Worm (Caenorhabditis elegans) whole organism, L4 larva: ENCODE data around the gene C18H7.6.

Experiments used
- D1046.2 ChIP-seq: fragments of 200-800 bp; sonication (Bioruptor generic); IDR thresholded peaks from 2 replicates; pipeline ENCODE4 v1.3.6; 2022; ENCODE audit warnings: missing genetic modification characterization, missing compliant biosample characterization
- F10B5.3 ChIP-seq: sonication (generic microtip); optimal IDR thresholded peaks from 2 replicates; lab custom pipeline; 2016; ENCODE audit warnings: mild to moderate bottlenecking, missing genetic modification characterization, missing compliant biosample characterization
- Y105C5A.15 ChIP-seq: fragments of 200-800 bp; sonication (Bioruptor generic); IDR thresholded peaks from 2 replicates; pipeline ENCODE4 v1.3.6; 2022; ENCODE audit warnings: missing genetic modification characterization, missing compliant biosample characterization
- Y48G9A.11 ChIP-seq: fragments of 200-800 bp; sonication (Bioruptor generic); IDR thresholded peaks from 2 replicates; pipeline ENCODE4 v1.3.6; 2022; ENCODE audit warnings: missing genetic modification reagents, missing genetic modification characterization, missing compliant biosample characterization
- aha-1 ChIP-seq: fragments of 150-350 bp; peaks from one replicate; lab custom pipeline; 2014; ENCODE audit warnings: missing biosample characterization, missing genetic modification characterization
- ceh-32 ChIP-seq: sonication (generic microtip); optimal IDR thresholded peaks from 2 replicates; lab custom pipeline; 2016; ENCODE audit warnings: mild to moderate bottlenecking, missing genetic modification characterization, missing compliant biosample characterization; ENCODE audit not compliant: poor library complexity
- ceh-62 ChIP-seq: sonication (generic microtip); optimal IDR thresholded peaks from 2 replicates; lab custom pipeline; 2017; ENCODE audit warnings: missing biosample characterization, missing genetic modification characterization
- cey-2 ChIP-seq: sonication (generic microtip); optimal IDR thresholded peaks from 3 replicates; lab custom pipeline; 2017; ENCODE audit warnings: missing genetic modification characterization, mild to moderate bottlenecking, missing compliant biosample characterization, antibody characterized with exemption, borderline replicate concordance; ENCODE audit not compliant: insufficient read depth
- ctbp-1 ChIP-seq: fragments of 200-800 bp; sonication (Bioruptor generic); IDR thresholded peaks from 2 replicates; pipeline ENCODE4 v1.3.6; 2022; ENCODE audit warnings: missing genetic modification reagents, missing genetic modification characterization, missing compliant biosample characterization
- daf-16 ChIP-seq, 3 experiments: sonication (generic microtip); optimal IDR thresholded peaks; 2 replicates each; lab custom pipeline; 2016 to 2017; ENCODE audit warnings: missing genetic modification characterization in 3 of 3, missing genetic modification reagents in 3 of 3, mild to moderate bottlenecking in 2 of 3, missing compliant biosample characterization in 2 of 3, missing biosample characterization in 1 of 3, moderate library complexity in 1 of 3
- egl-43 ChIP-seq: fragments of 200-800 bp; sonication (Bioruptor generic); IDR thresholded peaks from 2 replicates; pipeline ENCODE4 v1.3.6; 2022; ENCODE audit warnings: missing genetic modification reagents, missing genetic modification characterization, missing compliant biosample characterization
- gei-8 ChIP-seq: fragments of 200-800 bp; sonication (Bioruptor generic); optimal IDR thresholded peaks from 2 replicates; lab custom pipeline; 2018; ENCODE audit warnings: mild to moderate bottlenecking, missing genetic modification characterization, missing compliant biosample characterization
- lin-13 ChIP-seq: fragments of 150-350 bp; optimal IDR thresholded peaks from 2 replicates; lab custom pipeline; 2014; ENCODE audit warnings: missing biosample characterization, missing genetic modification reagents, missing genetic modification characterization
- lin-29 ChIP-seq: fragments of 200-800 bp; sonication (Bioruptor generic); IDR thresholded peaks from 2 replicates; pipeline ENCODE4 v1.3.6; 2022; ENCODE audit warnings: missing genetic modification reagents, missing genetic modification characterization, missing compliant biosample characterization
- madf-5 ChIP-seq, 2 experiments: fragments of 200-800 bp; sonication (Bioruptor generic); IDR thresholded peaks; 2 replicates each; pipeline ENCODE4 v1.3.6; 2022; ENCODE audit warnings: missing compliant biosample characterization in 2 of 2, missing genetic modification characterization in 2 of 2
- mep-1 ChIP-seq: fragments of 150-350 bp; sonication (generic microtip); optimal IDR thresholded peaks from 3 replicates; lab custom pipeline; 2014; ENCODE audit warnings: missing biosample characterization, missing genetic modification characterization
- mxl-3 ChIP-seq: fragments of 200-800 bp; sonication (Bioruptor generic); optimal IDR thresholded peaks from 2 replicates; lab custom pipeline; 2018; ENCODE audit warnings: mild to moderate bottlenecking, missing genetic modification characterization, missing compliant biosample characterization
- nhr-111 ChIP-seq: fragments of 200-800 bp; sonication (Bioruptor generic); optimal IDR thresholded peaks from 2 replicates; lab custom pipeline; 2018; ENCODE audit warnings: mild to moderate bottlenecking, missing genetic modification characterization, missing compliant biosample characterization
- nhr-41 ChIP-seq: fragments of 200-800 bp; sonication (Bioruptor generic); IDR thresholded peaks from 2 replicates; pipeline ENCODE4 v1.3.6; 2022; ENCODE audit warnings: missing genetic modification reagents, missing genetic modification characterization, missing compliant biosample characterization
- nhr-42 ChIP-seq: fragments of 200-800 bp; sonication (Bioruptor generic); IDR thresholded peaks from 2 replicates; pipeline ENCODE4 v1.3.6; 2022; ENCODE audit warnings: missing genetic modification characterization, missing compliant biosample characterization
- pha-4 ChIP-seq, 2 experiments: fragments of 150-350 bp in 1 of 2; fragments of 200-800 bp in 1 of 2; sonication (Bioruptor generic) in 1 of 2; IDR thresholded peaks in 1 of 2; optimal IDR thresholded peaks in 1 of 2; 2 replicates each; pipeline versions ENCODE4 v1.3.6 to Lab custom; 2014 to 2022; ENCODE audit warnings: missing genetic modification characterization in 2 of 2, missing genetic modification reagents in 2 of 2, missing biosample characterization in 1 of 2, missing compliant biosample characterization in 1 of 2
- saeg-2 ChIP-seq: fragments of 200-800 bp; sonication (Bioruptor generic); IDR thresholded peaks from 2 replicates; pipeline ENCODE4 v1.3.6; 2022; ENCODE audit warnings: missing genetic modification reagents, missing genetic modification characterization, missing compliant biosample characterization
- sdz-12 ChIP-seq: fragments of 200-800 bp; sonication (Bioruptor generic); optimal IDR thresholded peaks from 2 replicates; lab custom pipeline; 2018; ENCODE audit warnings: mild to moderate bottlenecking, missing genetic modification characterization, missing compliant biosample characterization
- set-16 ChIP-seq: fragments of 200-800 bp; sonication (Bioruptor generic); IDR thresholded peaks from 2 replicates; pipeline ENCODE4 v1.3.6; 2022; ENCODE audit warnings: missing genetic modification reagents, missing genetic modification characterization, missing compliant biosample characterization
- spr-1 ChIP-seq: sonication (generic microtip); optimal IDR thresholded peaks from 2 replicates; lab custom pipeline; 2016; ENCODE audit warnings: mild to moderate bottlenecking, missing genetic modification characterization, missing compliant biosample characterization
- tag-97 ChIP-seq: fragments of 200-800 bp; sonication (Bioruptor generic); IDR thresholded peaks from 2 replicates; pipeline ENCODE4 v1.3.6; 2022; ENCODE audit warnings: missing genetic modification characterization, missing compliant biosample characterization
- tra-1 ChIP-seq: fragments of 200-800 bp; sonication (Bioruptor generic); IDR thresholded peaks from 2 replicates; pipeline ENCODE4 v1.3.6; 2022; ENCODE audit warnings: missing genetic modification reagents, missing genetic modification characterization, missing compliant biosample characterization
- vab-7 ChIP-seq: fragments of 200-800 bp; sonication (Bioruptor generic); IDR thresholded peaks from 2 replicates; pipeline ENCODE4 v1.3.6; 2022; ENCODE audit warnings: missing genetic modification reagents, missing genetic modification characterization, missing compliant biosample characterization
- zfp-3 ChIP-seq: fragments of 200-800 bp; sonication (Bioruptor generic); conservative IDR thresholded peaks from 2 replicates; pipeline ENCODE4 v1.3.6; 2022; ENCODE audit warnings: missing genetic modification reagents, missing genetic modification characterization, missing compliant biosample characterization
- ztf-11 ChIP-seq: fragments of 150-350 bp; optimal IDR thresholded peaks from 2 replicates; lab custom pipeline; 2014; ENCODE audit warnings: missing biosample characterization, missing genetic modification characterization

The C18H7.6 gene

DNA sequence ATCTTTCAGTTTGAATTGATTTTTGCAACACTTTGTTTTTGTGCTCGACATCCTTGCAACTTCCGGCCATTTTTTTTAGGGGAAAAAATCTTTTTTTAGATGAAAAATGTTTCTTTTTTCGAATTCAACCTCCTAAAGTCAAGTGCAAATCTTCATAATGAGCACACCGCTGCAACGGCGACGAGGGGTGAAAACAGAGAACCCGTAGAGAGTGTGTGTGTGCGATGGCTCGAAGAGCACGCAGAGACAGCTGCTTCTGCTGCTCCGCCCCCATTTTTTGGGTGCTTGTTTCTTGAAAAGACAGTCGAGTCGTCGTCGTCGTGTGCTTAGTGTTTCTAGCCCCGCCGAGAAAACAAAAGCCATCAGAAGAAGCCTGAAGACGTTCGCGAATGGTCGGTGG lies 13.8 kb upstream of the C18H7.6 start, which contains the start of gene inx-18:
inx-18 (plus strand) TSS at position 301 of the 400 bp plus-strand sequence.
- TF ChIP-seq zfp-3 (GFP tag; lab: Robert Waterston, UW) (no peak), aha-1 (peak; percentile 41), vab-7 (no peak), D1046.2 (0 out of 2 replicates have a peak, but pooled peaks have one; percentile 52)
- TF ChIP-seq, all 104 proteins: peak for 2

DNA sequence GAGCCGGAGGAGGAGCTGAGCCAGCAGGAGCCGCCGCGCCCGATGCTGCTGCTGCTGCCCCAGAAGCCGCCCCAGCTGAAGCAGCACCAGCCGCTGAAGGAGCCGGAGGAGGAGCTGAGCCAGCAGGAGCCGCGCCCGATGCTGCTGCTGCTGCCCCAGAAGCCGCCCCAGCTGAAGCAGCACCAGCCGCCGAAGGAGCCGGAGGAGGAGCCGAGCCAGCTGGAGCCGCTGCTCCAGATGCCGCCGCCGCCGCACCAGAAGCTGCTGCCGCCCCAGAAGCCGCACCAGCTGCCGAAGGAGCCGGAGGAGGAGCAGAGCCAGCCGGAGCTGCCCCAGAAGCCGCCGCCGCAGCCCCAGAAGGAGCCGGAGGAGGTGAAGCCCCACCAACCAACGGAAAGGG lies 13.1 kb upstream of the C18H7.6 start:
- no peak for TF ChIP-seq F10B5.3
- TF ChIP-seq vab-7 = no peak
- 0 out of 2 replicates have a peak, but pooled peaks have one; percentile 47 for TF ChIP-seq egl-43 (GFP tag; lab: Robert Waterston, UW)
- no peak for TF ChIP-seq Y105C5A.15 (GFP tag; lab: Robert Waterston, UW)
- TF ChIP-seq nhr-41 (GFP tag; lab: Robert Waterston, UW) = 0 out of 2 replicates have a peak, but pooled peaks have one; percentile 28
- TF ChIP-seq set-16 (GFP tag; lab: Robert Waterston, UW) = peak; percentile 99
- no peak for TF ChIP-seq ceh-62 (tag; lab: Kevin White, UChicago)
- no peak for TF ChIP-seq sdz-12 (GFP tag; lab: Kevin White, UChicago)
- TF ChIP-seq Y48G9A.11 (GFP tag; lab: Robert Waterston, UW) = 0 out of 2 replicates have a peak, but pooled peaks have one; percentile 36
- no peak for TF ChIP-seq ctbp-1
- TF ChIP-seq madf-5 (GFP tag; IDR thresholded peaks at IDR 0.05; lab: Robert Waterston, UW) = no peak
- peak; percentile 99; the same call in 1 of the 2 replicates for TF ChIP-seq pha-4 (GFP tag; IDR thresholded peaks at IDR 0.05; lab: Robert Waterston, UW)
- TF ChIP-seq pha-4 (tag; optimal IDR thresholded peaks at IDR 0.05; lab: Kevin White, UChicago) = no peak
- no peak for TF ChIP-seq mep-1
- TF ChIP-seq gei-8 (GFP tag; lab: Kevin White, UChicago) = no peak
- no peak for TF ChIP-seq spr-1 (tag; lab: Kevin White, UChicago)

DNA sequence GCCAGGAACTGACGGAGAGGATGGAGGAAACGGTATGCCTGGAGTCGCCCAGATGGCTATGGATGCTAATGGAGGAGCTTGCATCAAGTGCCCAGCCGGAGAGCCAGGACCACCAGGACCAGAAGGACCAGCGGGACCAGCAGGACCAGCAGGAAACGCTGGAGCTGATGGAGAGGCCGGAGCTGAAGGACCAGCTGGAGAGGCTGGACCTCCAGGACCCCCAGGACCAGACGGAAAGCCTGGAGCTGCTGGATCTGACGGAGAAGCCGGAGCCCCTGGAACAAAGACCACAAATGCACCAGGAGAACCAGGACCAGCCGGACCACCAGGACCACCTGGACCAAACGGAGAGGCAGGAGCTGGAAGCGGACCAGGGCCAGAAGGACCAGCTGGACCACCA lies 12.5 kb upstream of the C18H7.6 start:
- TF ChIP-seq tra-1 (GFP tag; lab: Robert Waterston, UW) (no peak), nhr-42 (GFP tag; lab: Robert Waterston, UW) (no peak), set-16 (GFP tag; lab: Robert Waterston, UW) (peak; percentile 64)

DNA sequence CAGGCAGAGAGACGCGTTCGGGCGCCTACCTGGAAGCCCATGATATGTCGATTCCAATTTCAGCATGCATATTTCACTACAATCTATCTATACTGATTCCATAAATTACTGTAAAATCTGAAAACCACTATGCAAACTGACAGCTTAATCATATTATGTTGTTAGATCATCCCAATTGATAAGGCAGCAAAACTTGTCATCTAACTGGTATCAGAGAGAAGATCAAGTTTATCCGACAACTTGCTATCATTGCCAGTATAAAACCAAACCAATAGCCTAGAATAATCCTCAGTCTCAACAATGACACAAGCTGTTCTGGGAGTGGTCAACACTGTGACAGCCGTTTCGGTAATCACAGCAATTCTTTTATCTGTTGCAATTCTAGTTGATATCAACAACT lies 11.9 kb upstream of the C18H7.6 start, which contains the start of gene col-102:
col-102 (plus strand) TSS at position 301 of the 400 bp plus-strand sequence.
- TF ChIP-seq cey-2 (tag; lab: Kevin White, UChicago) (no peak), Y105C5A.15 (GFP tag; lab: Robert Waterston, UW) (no peak), vab-7 (no peak), spr-1 (tag; lab: Kevin White, UChicago) (no peak), nhr-111 (no peak), ceh-32 (no peak), daf-16 (GFP tag; optimal IDR thresholded peaks at IDR 0.05; lab: Kevin White, UChicago) (no peak), daf-16 (tag; optimal IDR thresholded peaks at IDR 0.05; lab: Kevin White, UChicago) (no peak), pha-4 (GFP tag; IDR thresholded peaks at IDR 0.05; lab: Robert Waterston, UW) (no peak), pha-4 (tag; optimal IDR thresholded peaks at IDR 0.05; lab: Kevin White, UChicago) (no peak)

DNA sequence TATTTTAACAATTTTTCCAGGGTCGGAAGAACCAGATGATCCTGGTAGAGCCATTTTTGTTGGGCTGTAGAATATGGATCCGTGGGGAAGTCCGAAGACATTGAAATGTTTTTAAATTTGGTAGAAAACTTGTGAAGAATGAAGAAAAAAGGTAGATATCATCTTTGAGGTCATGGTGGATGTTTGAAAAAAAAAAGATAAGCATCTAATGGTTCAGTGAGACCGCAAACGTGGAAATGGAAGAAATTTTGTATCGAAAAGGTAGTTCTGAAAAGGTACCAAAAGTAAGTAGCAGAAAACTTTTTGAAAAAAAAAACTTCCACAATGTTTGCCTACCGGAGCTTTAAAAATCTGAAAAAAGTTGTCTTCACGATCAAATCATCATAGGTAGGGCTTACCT lies 11.3 kb upstream of the C18H7.6 start, which contains the start of gene prmt-4:
prmt-4 (minus strand) TSS at position 101 of the 400 bp plus-strand sequence.
- TF ChIP-seq daf-16 (GFP tag; optimal IDR thresholded peaks at IDR 0.05; lab: Kevin White, UChicago) (no peak), daf-16 (tag; optimal IDR thresholded peaks at IDR 0.05; lab: Kevin White, UChicago) (no peak), tag-97 (GFP tag; lab: Robert Waterston, UW) (no peak), set-16 (GFP tag; lab: Robert Waterston, UW) (no peak), pha-4 (GFP tag; IDR thresholded peaks at IDR 0.05; lab: Robert Waterston, UW) (no peak), pha-4 (tag; optimal IDR thresholded peaks at IDR 0.05; lab: Kevin White, UChicago) (no peak), lin-13 (no peak), saeg-2 (no peak), mxl-3 (no peak), lin-29 (no peak), ztf-11 (tag; lab: Kevin White, UChicago) (no peak)
